Worm (Caenorhabditis elegans) whole organism, late embryonic: Measurements from ENCODE around the gene zyg-1.
A peak's percentile ranks its signal among the peaks of the same experiment; 100 is the strongest.

Source experiments
- C38D4.7 ChIP-seq: fragments of 200-800 bp; sonication (Bioruptor generic); optimal IDR thresholded peaks from 2 replicates; lab custom pipeline; 2018; ENCODE audit warnings: mild to moderate bottlenecking, missing genetic modification characterization, moderate library complexity, missing compliant biosample characterization
- T23F11.4 ChIP-seq: fragments of 200-800 bp; sonication (Bioruptor generic); optimal IDR thresholded peaks from 2 replicates; lab custom pipeline; 2018; ENCODE audit warnings: mild to moderate bottlenecking, missing genetic modification characterization, missing compliant biosample characterization
- Y22D7AL.16 ChIP-seq: sonication (generic microtip); optimal IDR thresholded peaks from 2 replicates; lab custom pipeline; 2016; ENCODE audit warnings: missing genetic modification characterization, missing compliant biosample characterization
- ahr-1 ChIP-seq: sonication (generic microtip); optimal IDR thresholded peaks from 2 replicates; lab custom pipeline; 2016; ENCODE audit warnings: missing genetic modification characterization, missing compliant biosample characterization
- ama-1 ChIP-seq: fragments of 150-350 bp; optimal IDR thresholded peaks from 2 replicates; lab custom pipeline; 2014
- ceh-14 ChIP-seq: sonication (generic microtip); optimal IDR thresholded peaks from 2 replicates; lab custom pipeline; 2016; ENCODE audit warnings: missing genotype, missing genetic modification characterization, missing compliant biosample characterization
- ceh-2 ChIP-seq: sonication (generic microtip); optimal IDR thresholded peaks from 2 replicates; lab custom pipeline; 2016; ENCODE audit warnings: missing genotype, missing genetic modification characterization, missing compliant biosample characterization
- ceh-22 ChIP-seq: sonication (generic microtip); optimal IDR thresholded peaks from 2 replicates; lab custom pipeline; 2017; ENCODE audit warnings: missing biosample characterization, missing genetic modification characterization
- ceh-24 ChIP-seq: sonication (generic microtip); optimal IDR thresholded peaks from 2 replicates; lab custom pipeline; 2016; ENCODE audit warnings: mild to moderate bottlenecking, missing genetic modification characterization, missing compliant biosample characterization
- ceh-30 ChIP-seq: fragments of 150-350 bp; optimal IDR thresholded peaks from 2 replicates; lab custom pipeline; 2014; ENCODE audit warnings: missing biosample characterization, missing genetic modification characterization
- ceh-31 ChIP-seq: sonication (generic microtip); optimal IDR thresholded peaks from 2 replicates; lab custom pipeline; 2016; ENCODE audit warnings: missing genetic modification characterization, missing compliant biosample characterization
- ceh-34 ChIP-seq: sonication (generic microtip); optimal IDR thresholded peaks from 2 replicates; lab custom pipeline; 2016; ENCODE audit warnings: mild to moderate bottlenecking, missing genetic modification characterization, missing compliant biosample characterization
- ceh-48 ChIP-seq: sonication (generic microtip); optimal IDR thresholded peaks from 2 replicates; lab custom pipeline; 2016; ENCODE audit warnings: missing genetic modification characterization, inconsistent platforms, missing compliant biosample characterization
- che-1 ChIP-seq: sonication (generic microtip); optimal IDR thresholded peaks from 2 replicates; lab custom pipeline; 2016; ENCODE audit warnings: mild to moderate bottlenecking, missing genetic modification characterization, missing compliant biosample characterization
- dmd-4 ChIP-seq: sonication (generic microtip); optimal IDR thresholded peaks from 2 replicates; lab custom pipeline; 2016; ENCODE audit warnings: borderline replicate concordance, missing genetic modification characterization, missing compliant biosample characterization
- elt-2 ChIP-seq: sonication (generic microtip); optimal IDR thresholded peaks from 2 replicates; lab custom pipeline; 2016; ENCODE audit warnings: missing genetic modification reagents, missing genetic modification characterization, missing compliant biosample characterization
- fax-1 ChIP-seq: sonication (generic microtip); optimal IDR thresholded peaks from 2 replicates; lab custom pipeline; 2016; ENCODE audit warnings: missing genotype, missing genetic modification characterization, missing compliant biosample characterization
- fkh-10 ChIP-seq: fragments of 150-350 bp; optimal IDR thresholded peaks from 2 replicates; lab custom pipeline; 2014; ENCODE audit warnings: missing biosample characterization, missing genetic modification reagents, missing genetic modification characterization
- hlh-15 ChIP-seq: sonication (generic microtip); optimal IDR thresholded peaks from 2 replicates; lab custom pipeline; 2016; ENCODE audit warnings: missing genetic modification characterization, missing compliant biosample characterization
- hlh-30 ChIP-seq: sonication (generic microtip); optimal IDR thresholded peaks from 2 replicates; lab custom pipeline; 2017; ENCODE audit warnings: antibody characterized with exemption, missing genetic modification characterization, missing compliant biosample characterization; ENCODE audit not compliant: insufficient read depth
- mec-3 ChIP-seq: sonication (generic microtip); optimal IDR thresholded peaks from 2 replicates; lab custom pipeline; 2016; ENCODE audit warnings: borderline replicate concordance, missing genetic modification characterization, missing compliant biosample characterization
- nfya-1 ChIP-seq: sonication (generic microtip); optimal IDR thresholded peaks from 2 replicates; lab custom pipeline; 2017; ENCODE audit warnings: missing genetic modification characterization, mild to moderate bottlenecking, missing compliant biosample characterization, antibody characterized with exemption, moderate library complexity
- nhr-232 ChIP-seq: sonication (generic microtip); optimal IDR thresholded peaks from 2 replicates; lab custom pipeline; 2016; ENCODE audit warnings: missing genetic modification characterization, missing compliant biosample characterization
- pag-3 ChIP-seq: sonication (generic microtip); optimal IDR thresholded peaks from 2 replicates; lab custom pipeline; 2016; ENCODE audit warnings: missing compliant biosample characterization, missing genetic modification characterization, borderline replicate concordance
- pqm-1 ChIP-seq: sonication (generic microtip); optimal IDR thresholded peaks from 2 replicates; lab custom pipeline; 2016; ENCODE audit warnings: missing genetic modification characterization, missing compliant biosample characterization
- pros-1 ChIP-seq: fragments of 150-350 bp; optimal IDR thresholded peaks from 2 replicates; lab custom pipeline; 2014; ENCODE audit warnings: missing biosample characterization, missing genetic modification reagents, missing genetic modification characterization
- sox-4 ChIP-seq: sonication (generic microtip); optimal IDR thresholded peaks from 2 replicates; lab custom pipeline; 2017; ENCODE audit warnings: mild to moderate bottlenecking, missing genetic modification characterization, inconsistent platforms, missing compliant biosample characterization
- tbx-2 ChIP-seq: sonication (generic microtip); optimal IDR thresholded peaks from 2 replicates; lab custom pipeline; 2016; ENCODE audit warnings: missing genetic modification characterization, missing compliant biosample characterization
- tbx-7 ChIP-seq: sonication (generic microtip); optimal IDR thresholded peaks from 2 replicates; lab custom pipeline; 2016; ENCODE audit warnings: missing genotype, missing genetic modification characterization, missing compliant biosample characterization
- ttx-3 ChIP-seq: sonication (generic microtip); optimal IDR thresholded peaks from 2 replicates; lab custom pipeline; 2016; ENCODE audit warnings: missing genetic modification reagents, missing genetic modification characterization, missing compliant biosample characterization
- unc-3 ChIP-seq, 2 experiments: fragments of 200-800 bp in 1 of 2; sonication (Bioruptor generic) in 1 of 2; sonication (generic microtip) in 1 of 2; conservative IDR thresholded peaks in 1 of 2; optimal IDR thresholded peaks in 1 of 2; 2 replicates each; pipeline versions ENCODE4 v1.3.6 to Lab custom; 2016 to 2022; ENCODE audit warnings: missing compliant biosample characterization in 2 of 2, missing genetic modification characterization in 2 of 2, missing genetic modification reagents in 1 of 2
- unc-42 ChIP-seq: sonication (generic microtip); optimal IDR thresholded peaks from 2 replicates; lab custom pipeline; 2016; ENCODE audit warnings: missing genotype, missing genetic modification characterization, missing compliant biosample characterization
- unc-55 ChIP-seq: sonication (generic microtip); optimal IDR thresholded peaks from 2 replicates; lab custom pipeline; 2017; ENCODE audit warnings: missing biosample characterization, missing genetic modification reagents, missing genetic modification characterization
- zip-5 ChIP-seq: sonication (generic microtip); optimal IDR thresholded peaks from 2 replicates; lab custom pipeline; 2016; ENCODE audit warnings: missing genetic modification characterization, missing compliant biosample characterization

Gene zyg-1

ce11 chrII:5669580-5669979 is 20.0 kb downstream of the zyg-1 start, which contains the start of gene C25H3.17:
Gene C25H3.17 (minus strand): TSS chrII:5669680.
- TF ChIP-seq sox-4 (tag; lab: Kevin White, UChicago) (no peak), C38D4.7 (GFP tag; lab: Kevin White, UChicago) (no peak), che-1 (tag; lab: Kevin White, UChicago) (no peak), ceh-48 (tag; lab: Kevin White, UChicago) (no peak), Y22D7AL.16 (no peak), fkh-10 (GFP tag; lab: Kevin White, UChicago) (no peak), ceh-31 (tag; lab: Kevin White, UChicago) (no peak), ceh-24 (tag; lab: Kevin White, UChicago) (no peak)

- no peak for TF ChIP-seq elt-2 (tag; lab: Kevin White, UChicago)
- no peak for TF ChIP-seq unc-3 (GFP tag; conservative IDR thresholded peaks at IDR 0.05; lab: Robert Waterston, UW)
- no peak for TF ChIP-seq unc-3 (tag; optimal IDR thresholded peaks at IDR 0.05; lab: Kevin White, UChicago)
- TF ChIP-seq mec-3 (tag; lab: Kevin White, UChicago): no peak
- no peak for TF ChIP-seq fax-1 (tag; lab: Kevin White, UChicago)
- TF ChIP-seq ceh-22 (tag; lab: Kevin White, UChicago): no peak
- no peak for TF ChIP-seq pros-1
- TF ChIP-seq unc-42 (tag; lab: Kevin White, UChicago): no peak
- no peak for TF ChIP-seq ahr-1 (tag; lab: Kevin White, UChicago)
- no peak for TF ChIP-seq tbx-2 (tag; lab: Kevin White, UChicago)
- TF ChIP-seq, all 69 proteins: peak for 0
Observed at ce11 chrII:5680703-5681102, 31.2 kb downstream of the zyg-1 start, which contains the start of gene flp-27. Gene flp-27 (plus strand): TSS chrII:5681003.

- TF ChIP-seq zip-5 (no peak), mec-3 (tag; lab: Kevin White, UChicago) (no peak), nfya-1 (tag; lab: Kevin White, UChicago) (no peak), dmd-4 (no peak), nhr-232 (tag; lab: Kevin White, UChicago) (no peak), ceh-2 (tag; lab: Kevin White, UChicago) (peak; percentile 35), pqm-1 (tag; lab: Kevin White, UChicago) (no peak), ama-1 (lab: Kevin White, UChicago) (peak; percentile 5), hlh-15 (tag; lab: Kevin White, UChicago) (no peak), ceh-34 (tag; lab: Kevin White, UChicago) (no peak), elt-2 (tag; lab: Kevin White, UChicago) (no peak), pag-3 (tag; lab: Kevin White, UChicago) (no peak), hlh-30 (tag; lab: Kevin White, UChicago) (peak; percentile 55), ceh-30 (tag; lab: Kevin White, UChicago) (no peak), unc-55 (no peak), ceh-14 (tag; lab: Kevin White, UChicago) (no peak)
Observed at ce11 chrII:5688959-5689358, 39.4 kb downstream of the zyg-1 start, which contains the start of gene C25H3.11. Gene C25H3.11 (minus strand): TSS chrII:5689040.

DNA sequence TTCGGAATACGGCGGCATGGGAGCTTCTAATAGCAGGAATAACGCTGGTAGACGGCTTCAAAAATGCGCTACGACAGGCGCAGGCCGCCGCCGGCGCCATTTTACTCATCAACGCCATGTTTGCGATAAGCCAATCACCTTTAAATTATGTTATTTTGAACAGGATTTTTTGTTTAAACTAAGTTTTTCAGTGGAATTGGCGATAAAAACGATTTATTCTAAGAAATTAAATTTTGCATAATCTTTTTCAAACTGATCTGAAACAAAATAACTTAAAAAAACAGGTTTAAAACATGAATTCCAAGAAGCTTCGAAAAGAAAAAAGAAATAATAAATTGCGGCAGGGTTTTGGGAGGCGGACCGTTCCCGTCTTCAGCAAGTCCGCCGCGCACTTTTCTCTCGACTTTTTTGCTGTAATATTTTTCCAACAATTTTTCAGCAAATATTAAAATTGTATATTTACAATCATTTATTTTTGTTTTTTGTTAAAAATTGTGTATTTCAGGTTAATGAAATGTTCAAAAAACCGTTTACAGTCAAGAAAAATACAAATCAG is 41.7 kb downstream of the zyg-1 start, which contains the start of the genes ndub-5 and eif-2D:
TSS of gene ndub-5 (minus strand) at position 138 of the 556 bp plus-strand sequence.
TSS of gene eif-2D (plus strand) at position 506 of the 556 bp plus-strand sequence.
- TF ChIP-seq tbx-2 (tag; lab: Kevin White, UChicago): peak; percentile 26
- peak; percentile 13 for TF ChIP-seq nfya-1 (tag; lab: Kevin White, UChicago)
- no peak for TF ChIP-seq T23F11.4
- TF ChIP-seq ceh-14 (tag; lab: Kevin White, UChicago): peak; percentile 28
- TF ChIP-seq tbx-7: no peak
- TF ChIP-seq ceh-31 (tag; lab: Kevin White, UChicago): peak; percentile 33
- peak; percentile 83 for TF ChIP-seq elt-2 (tag; lab: Kevin White, UChicago)
- no peak for TF ChIP-seq Y22D7AL.16
- TF ChIP-seq ttx-3 (tag; lab: Kevin White, UChicago): peak; percentile 8
